Worm (Caenorhabditis elegans): ENCODE measurements around the gene T16G12.9.

- TF ChIP-seq mep-1 (tag; optimal IDR thresholded peaks at IDR 0.05) (no peak), nhr-76 (tag; optimal IDR thresholded peaks at IDR 0.05) (no peak), unc-98 (GFP tag; IDR thresholded peaks at IDR 0.05) (no peak), mab-9 (GFP tag; IDR thresholded peaks at IDR 0.05) (no peak), ceh-82 (tag; optimal IDR thresholded peaks at IDR 0.05) (no peak), fkh-10 (GFP tag; optimal IDR thresholded peaks at IDR 0.05) (no peak), nhr-85 (tag) (no peak), dsc-1 (tag; optimal IDR thresholded peaks at IDR 0.05) (no peak), aly-2 (tag; optimal IDR thresholded peaks at IDR 0.05) (no peak), sox-4 (tag; optimal IDR thresholded peaks at IDR 0.05) (no peak), ces-1 (GFP tag; optimal IDR thresholded peaks at IDR 0.05) (no peak), unc-62 (GFP tag; optimal IDR thresholded peaks at IDR 0.05) (no peak)
These were observed 17.5 kb downstream of the T16G12.9 start, which contains the start of gene T16G12.13 for ce11 chrIII:10060573-10060972.

All from whole organism, L1 larva.